Worm (Caenorhabditis elegans) whole organism, L4 larva: Measurements from ENCODE around the gene hsp-12.2.
A peak's percentile ranks its signal among the peaks of the same experiment; 100 is the strongest.

Experiments used
- F10B5.3 ChIP-seq: sonication (generic microtip); optimal IDR thresholded peaks from 2 replicates; lab custom pipeline; 2016; ENCODE audit warnings: mild to moderate bottlenecking, missing genetic modification characterization, missing compliant biosample characterization
- F44E2.7 ChIP-seq: fragments of 200-800 bp; sonication (Bioruptor generic); IDR thresholded peaks from 2 replicates; pipeline ENCODE4 v2.1.2; 2022; ENCODE audit warnings: missing genetic modification characterization, missing compliant biosample characterization
- F49E8.2 ChIP-seq: sonication (generic microtip); optimal IDR thresholded peaks from 2 replicates; lab custom pipeline; 2016; ENCODE audit warnings: missing compliant biosample characterization, mild to moderate bottlenecking, missing genetic modification characterization, borderline replicate concordance
- Y105C5A.15 ChIP-seq: fragments of 200-800 bp; sonication (Bioruptor generic); IDR thresholded peaks from 2 replicates; pipeline ENCODE4 v1.3.6; 2022; ENCODE audit warnings: missing genetic modification characterization, missing compliant biosample characterization
- Y48G9A.11 ChIP-seq: fragments of 200-800 bp; sonication (Bioruptor generic); IDR thresholded peaks from 2 replicates; pipeline ENCODE4 v1.3.6; 2022; ENCODE audit warnings: missing genetic modification reagents, missing genetic modification characterization, missing compliant biosample characterization
- ZK546.5 ChIP-seq, 2 experiments: sonication (generic microtip); optimal IDR thresholded peaks; 2 replicates each; lab custom pipeline; 2017; ENCODE audit warnings: missing biosample characterization in 2 of 2, missing genetic modification characterization in 2 of 2
- aha-1 ChIP-seq: fragments of 150-350 bp; peaks from one replicate; lab custom pipeline; 2014; ENCODE audit warnings: missing biosample characterization, missing genetic modification characterization
- aly-2 ChIP-seq: sonication (generic microtip); optimal IDR thresholded peaks from 2 replicates; lab custom pipeline; 2018; ENCODE audit warnings: missing biosample characterization, missing genetic modification characterization
- arid-1 ChIP-seq: fragments of 200-800 bp; sonication (Bioruptor generic); conservative IDR thresholded peaks from 2 replicates; pipeline ENCODE4 v1.3.6; 2022; ENCODE audit warnings: missing genetic modification reagents, missing genetic modification characterization, missing compliant biosample characterization
- attf-4 ChIP-seq: sonication (generic microtip); optimal IDR thresholded peaks from 3 replicates; lab custom pipeline; 2017; ENCODE audit warnings: missing biosample characterization, missing genetic modification characterization
- daf-16 ChIP-seq, 3 experiments: sonication (generic microtip); optimal IDR thresholded peaks; 2 replicates each; lab custom pipeline; 2016 to 2017; ENCODE audit warnings: missing genetic modification characterization in 3 of 3, missing genetic modification reagents in 3 of 3, mild to moderate bottlenecking in 2 of 3, missing compliant biosample characterization in 2 of 3, missing biosample characterization in 1 of 3, moderate library complexity in 1 of 3
- dmd-6 ChIP-seq: fragments of 200-800 bp; sonication (Bioruptor generic); IDR thresholded peaks from 2 replicates; pipeline ENCODE4 v1.3.6; 2022; ENCODE audit warnings: missing genetic modification reagents, missing genetic modification characterization, missing compliant biosample characterization
- dmd-9 ChIP-seq: fragments of 200-800 bp; sonication (Bioruptor generic); IDR thresholded peaks from 2 replicates; pipeline ENCODE4 v1.3.6; 2022; ENCODE audit warnings: missing genetic modification reagents, missing genetic modification characterization, missing compliant biosample characterization
- dpl-1 ChIP-seq: fragments of 150-350 bp; optimal IDR thresholded peaks from 2 replicates; lab custom pipeline; 2014; ENCODE audit warnings: missing biosample characterization, missing genetic modification reagents, missing genetic modification characterization
- dve-1 ChIP-seq: sonication (generic microtip); optimal IDR thresholded peaks from 2 replicates; lab custom pipeline; 2017; ENCODE audit warnings: antibody characterized with exemption, mild to moderate bottlenecking, missing genetic modification characterization, missing compliant biosample characterization; ENCODE audit not compliant: insufficient read depth
- egl-27 ChIP-seq: sonication (generic microtip); optimal IDR thresholded peaks from 3 replicates; lab custom pipeline; 2017; ENCODE audit warnings: missing biosample characterization, missing genetic modification reagents, missing genetic modification characterization
- fkh-10 ChIP-seq: fragments of 150-350 bp; optimal IDR thresholded peaks from 2 replicates; lab custom pipeline; 2014; ENCODE audit warnings: missing biosample characterization, missing genetic modification reagents, missing genetic modification characterization
- hif-1 ChIP-seq, 2 experiments: sonication (generic microtip); optimal IDR thresholded peaks; 2 replicates each; lab custom pipeline; 2016 to 2017; ENCODE audit warnings: missing compliant biosample characterization in 2 of 2, missing genetic modification characterization in 2 of 2, missing genetic modification reagents in 2 of 2, missing genotype in 2 of 2, mild to moderate bottlenecking in 1 of 2
- hlh-11 ChIP-seq: fragments of 200-800 bp; sonication (Bioruptor generic); optimal IDR thresholded peaks from 2 replicates; lab custom pipeline; 2018; ENCODE audit warnings: mild to moderate bottlenecking, missing genetic modification characterization, missing compliant biosample characterization
- hlh-30 ChIP-seq: sonication (generic microtip); optimal IDR thresholded peaks from 2 replicates; lab custom pipeline; 2017; ENCODE audit warnings: antibody characterized with exemption, mild to moderate bottlenecking, missing genetic modification characterization, missing compliant biosample characterization; ENCODE audit not compliant: insufficient read depth
- lsy-2 ChIP-seq, 2 experiments: fragments of 150-350 bp in 1 of 2; sonication (generic microtip) in 1 of 2; optimal IDR thresholded peaks; 2 replicates each; lab custom pipeline; 2014 to 2017; ENCODE audit warnings: missing biosample characterization in 2 of 2, missing genetic modification characterization in 2 of 2
- madf-5 ChIP-seq, 2 experiments: fragments of 200-800 bp; sonication (Bioruptor generic); IDR thresholded peaks; 2 replicates each; pipeline ENCODE4 v1.3.6; 2022; ENCODE audit warnings: missing compliant biosample characterization in 2 of 2, missing genetic modification characterization in 2 of 2
- mdl-1 ChIP-seq, 2 experiments: fragments of 150-350 bp in 1 of 2; sonication (generic microtip) in 1 of 2; optimal IDR thresholded peaks; 2 replicates each; lab custom pipeline; 2014 to 2017; ENCODE audit warnings: missing biosample characterization in 2 of 2, missing genetic modification characterization in 2 of 2
- mep-1 ChIP-seq: fragments of 150-350 bp; sonication (generic microtip); optimal IDR thresholded peaks from 3 replicates; lab custom pipeline; 2014; ENCODE audit warnings: missing biosample characterization, missing genetic modification characterization
- mxl-3 ChIP-seq: fragments of 200-800 bp; sonication (Bioruptor generic); optimal IDR thresholded peaks from 2 replicates; lab custom pipeline; 2018; ENCODE audit warnings: mild to moderate bottlenecking, missing genetic modification characterization, missing compliant biosample characterization
- nhr-11 ChIP-seq: fragments of 150-350 bp; optimal IDR thresholded peaks from 2 replicates; lab custom pipeline; 2014; ENCODE audit warnings: missing biosample characterization, missing genetic modification characterization
- nhr-25 ChIP-seq: sonication (generic microtip); optimal IDR thresholded peaks from 2 replicates; lab custom pipeline; 2017; ENCODE audit warnings: missing genetic modification characterization, mild to moderate bottlenecking, missing compliant biosample characterization, antibody characterized with exemption, moderate library complexity, borderline replicate concordance; ENCODE audit not compliant: insufficient read depth
- nhr-42 ChIP-seq: fragments of 200-800 bp; sonication (Bioruptor generic); IDR thresholded peaks from 2 replicates; pipeline ENCODE4 v1.3.6; 2022; ENCODE audit warnings: missing genetic modification characterization, missing compliant biosample characterization
- nhr-48 ChIP-seq: sonication (generic microtip); optimal IDR thresholded peaks from 2 replicates; lab custom pipeline; 2016; ENCODE audit warnings: mild to moderate bottlenecking, missing genetic modification characterization, missing compliant biosample characterization
- nhr-6 ChIP-seq: fragments of 150-350 bp; optimal IDR thresholded peaks from 2 replicates; lab custom pipeline; 2014; ENCODE audit warnings: missing biosample characterization, missing genetic modification characterization
- nhr-77 ChIP-seq: fragments of 150-350 bp; optimal IDR thresholded peaks from 2 replicates; lab custom pipeline; 2014; ENCODE audit warnings: missing biosample characterization, missing genetic modification characterization
- pqm-1 ChIP-seq: sonication (generic microtip); optimal IDR thresholded peaks from 2 replicates; lab custom pipeline; 2017; ENCODE audit warnings: missing biosample characterization, missing genetic modification characterization
- rbr-2 ChIP-seq: sonication (generic microtip); optimal IDR thresholded peaks from 2 replicates; lab custom pipeline; 2016; ENCODE audit warnings: missing genotype, missing genetic modification characterization, missing compliant biosample characterization
- saeg-2 ChIP-seq: fragments of 200-800 bp; sonication (Bioruptor generic); IDR thresholded peaks from 2 replicates; pipeline ENCODE4 v1.3.6; 2022; ENCODE audit warnings: missing genetic modification reagents, missing genetic modification characterization, missing compliant biosample characterization
- set-16 ChIP-seq: fragments of 200-800 bp; sonication (Bioruptor generic); IDR thresholded peaks from 2 replicates; pipeline ENCODE4 v1.3.6; 2022; ENCODE audit warnings: missing genetic modification reagents, missing genetic modification characterization, missing compliant biosample characterization
- skn-1 ChIP-seq: fragments of 150-350 bp; optimal IDR thresholded peaks from 2 replicates; lab custom pipeline; 2014; ENCODE audit warnings: missing biosample characterization, missing genetic modification characterization
- snpc-4 ChIP-seq: fragments of 150-350 bp; optimal IDR thresholded peaks from 2 replicates; lab custom pipeline; 2014; ENCODE audit warnings: missing biosample characterization, missing genetic modification characterization
- tag-97 ChIP-seq: fragments of 200-800 bp; sonication (Bioruptor generic); IDR thresholded peaks from 2 replicates; pipeline ENCODE4 v1.3.6; 2022; ENCODE audit warnings: missing genetic modification characterization, missing compliant biosample characterization
- unc-39 ChIP-seq: sonication (generic microtip); optimal IDR thresholded peaks from 2 replicates; lab custom pipeline; 2017; ENCODE audit warnings: missing biosample characterization, missing genetic modification characterization
- unc-62 ChIP-seq, 3 experiments: fragments of 150-350 bp in 1 of 3; sonication (generic microtip); optimal IDR thresholded peaks in 2 of 3; peaks in 1 of 3; 1 replicate in 1 of 3; 2 replicates in 2 of 3; lab custom pipeline; 2014 to 2017; ENCODE audit warnings: missing biosample characterization in 3 of 3, missing genetic modification characterization in 3 of 3, missing genetic modification reagents in 3 of 3, missing genotype in 1 of 3
- zip-11 ChIP-seq: fragments of 200-800 bp; sonication (Bioruptor generic); IDR thresholded peaks from 2 replicates; pipeline ENCODE4 v1.3.6; 2022; ENCODE audit warnings: missing genetic modification characterization, missing compliant biosample characterization

Gene hsp-12.2

DNA sequence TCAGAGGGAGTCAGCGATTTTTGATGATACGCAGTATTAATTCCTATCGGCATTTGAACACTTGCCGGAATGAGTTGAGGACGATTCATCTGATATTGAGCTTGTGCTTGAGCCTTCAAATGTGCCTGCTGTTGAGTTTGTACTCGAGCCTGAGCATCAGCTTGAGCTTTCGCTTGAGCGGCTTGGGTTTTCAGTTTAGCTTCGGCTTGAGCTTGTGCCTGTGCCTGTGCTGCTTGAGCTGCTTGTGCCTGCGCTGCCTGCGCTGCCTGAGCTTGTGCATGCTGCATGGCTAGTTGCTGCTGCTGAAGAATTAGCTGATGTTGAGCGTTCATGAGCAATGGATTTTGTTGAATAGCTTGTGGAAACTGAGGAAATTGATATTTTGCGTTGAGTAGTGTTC, 22.0 kb upstream of the hsp-12.2 start (continued):
- TF ChIP-seq nhr-25 (tag; lab: Kevin White, UChicago): no peak

- no peak for TF ChIP-seq nhr-48 (tag; lab: Kevin White, UChicago)
- peak; percentile 83 for TF ChIP-seq set-16 (GFP tag; lab: Robert Waterston, UW)
- TF ChIP-seq, all 104 proteins: peak for 1
These were observed 20.7 kb upstream of the hsp-12.2 start for ce11 chrIII:8117155-8117554.

DNA sequence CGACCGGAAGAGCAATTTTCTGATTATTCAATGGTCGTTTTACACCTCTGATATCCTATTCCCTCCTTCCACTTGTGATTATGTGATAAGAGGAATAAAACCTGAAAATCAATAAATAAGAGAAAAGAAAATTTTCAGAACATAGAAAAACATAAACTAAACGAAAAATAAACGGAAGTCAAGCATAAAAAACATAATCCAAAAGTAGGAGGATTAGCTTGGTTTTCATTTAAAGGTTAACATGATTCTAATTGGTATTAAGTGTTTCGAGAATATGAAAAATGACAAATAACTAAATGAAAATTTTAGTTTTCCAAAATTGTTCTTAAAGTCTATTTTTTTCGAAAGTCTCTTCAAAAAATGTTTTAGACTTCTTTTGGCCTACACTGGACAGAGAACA, 16.7 kb upstream of the hsp-12.2 start, which contains the start of gene gei-8:
Gene gei-8 (minus strand): TSS at position 101 of the 400 bp plus-strand sequence.
- TF ChIP-seq aha-1 (no peak), unc-62 (GFP tag; optimal IDR thresholded peaks at IDR 0.05 in 1 of 2; lab: Kevin White, UChicago) (peak in 1 of 2 experiments; percentile 17), unc-62 (tag; optimal IDR thresholded peaks at IDR 0.05; lab: Kevin White, UChicago) (no peak)

DNA sequence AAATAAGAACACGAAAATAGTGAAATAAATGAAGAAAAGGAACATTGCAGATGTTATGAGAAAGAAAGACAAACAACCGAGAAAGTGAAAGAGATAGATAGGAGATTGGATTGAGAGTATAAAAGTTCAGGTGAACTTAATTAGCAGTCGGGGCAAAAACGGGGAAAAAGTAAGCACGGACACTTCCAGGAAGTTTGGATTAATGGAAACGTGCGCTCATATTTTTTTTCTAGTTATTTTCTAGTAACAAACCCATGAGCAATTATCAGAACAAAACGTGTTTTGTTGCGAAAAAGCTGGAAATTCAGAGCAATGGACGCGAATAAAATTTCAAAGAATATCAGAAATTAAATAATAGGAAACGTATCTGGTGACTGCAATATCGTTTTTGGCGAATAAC, 16.0 kb upstream of the hsp-12.2 start:
- TF ChIP-seq aly-2 (tag; lab: Kevin White, UChicago) (no peak), skn-1 (tag; lab: Kevin White, UChicago) (no peak), dmd-9 (GFP tag; lab: Robert Waterston, UW) (no peak), hif-1 (tag; optimal IDR thresholded peaks at IDR 0.05; lab: Kevin White, UChicago) (no peak), F44E2.7 (GFP tag; lab: Robert Waterston, UW) (no peak), tag-97 (no peak), snpc-4 (tag; lab: Kevin White, UChicago) (no peak), ZK546.5 (tag; optimal IDR thresholded peaks at IDR 0.05; lab: Kevin White, UChicago) (no peak), madf-5 (GFP tag; IDR thresholded peaks at IDR 0.05; lab: Robert Waterston, UW) (no peak), nhr-11 (peak; percentile 6), F49E8.2 (tag; lab: Kevin White, UChicago) (no peak), Y105C5A.15 (no peak), lsy-2 (tag; optimal IDR thresholded peaks at IDR 0.05; lab: Kevin White, UChicago) (peak in 1 of 2 experiments; percentile 36), aha-1 (peak; percentile 51), arid-1 (GFP tag; lab: Robert Waterston, UW) (no peak)

DNA sequence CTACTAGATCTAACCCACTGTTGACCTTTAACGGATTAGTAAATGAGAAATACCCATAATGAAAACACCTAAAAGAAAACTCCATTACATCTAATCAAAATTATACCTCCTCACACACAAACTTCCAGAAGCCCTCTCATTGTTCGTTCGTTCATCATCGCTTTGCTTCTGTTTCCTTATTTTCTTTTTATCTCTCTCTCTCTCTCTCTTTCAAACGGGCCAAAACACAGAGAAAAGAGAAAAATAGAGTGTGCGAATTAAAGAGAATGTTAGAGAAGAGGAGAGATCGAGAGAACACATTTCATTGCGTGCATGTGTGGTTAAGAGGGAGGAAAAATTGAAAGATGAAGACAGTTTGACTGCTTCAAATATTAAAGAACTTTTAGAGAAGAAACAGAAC, 13.6 kb upstream of the hsp-12.2 start:
- TF ChIP-seq Y48G9A.11 (no peak), fkh-10 (GFP tag; lab: Kevin White, UChicago) (peak; percentile 44), saeg-2 (GFP tag; lab: Robert Waterston, UW) (no peak), dpl-1 (GFP tag; lab: Kevin White, UChicago) (no peak), dmd-6 (GFP tag; lab: Robert Waterston, UW) (peak; percentile 49), nhr-77 (peak; percentile 42), hlh-11 (tag; lab: Kevin White, UChicago) (peak; percentile 76), daf-16 (GFP tag; optimal IDR thresholded peaks at IDR 0.05; lab: Kevin White, UChicago) (no peak), daf-16 (tag; optimal IDR thresholded peaks at IDR 0.05; lab: Kevin White, UChicago) (peak; percentile 49), unc-39 (tag; lab: Kevin White, UChicago) (no peak), pqm-1 (tag; lab: Kevin White, UChicago) (peak; percentile 26), rbr-2 (tag; lab: Kevin White, UChicago) (peak; percentile 37), hif-1 (tag; optimal IDR thresholded peaks at IDR 0.05; lab: Kevin White, UChicago) (peak in 1 of 2 experiments; percentile 9), attf-4 (tag; lab: Kevin White, UChicago) (no peak), unc-62 (GFP tag; optimal IDR thresholded peaks at IDR 0.05 in 1 of 2; lab: Kevin White, UChicago) (peak in 1 of 2 experiments; percentile 52), unc-62 (tag; optimal IDR thresholded peaks at IDR 0.05; lab: Kevin White, UChicago) (no peak), nhr-6 (tag; lab: Kevin White, UChicago) (peak; percentile 40), mdl-1 (tag; optimal IDR thresholded peaks at IDR 0.05; lab: Kevin White, UChicago) (peak; percentile 38 to 89), nhr-48 (tag; lab: Kevin White, UChicago) (peak; percentile 15), nhr-42 (GFP tag; lab: Robert Waterston, UW) (no peak), zip-11 (GFP tag; lab: Robert Waterston, UW) (no peak), dve-1 (tag; lab: Kevin White, UChicago) (peak; percentile 85), mep-1 (peak; percentile 87), mxl-3 (peak; percentile 63), F10B5.3 (no peak), nhr-11 (peak; percentile 30), aha-1 (peak; percentile 86), egl-27 (tag; lab: Kevin White, UChicago) (no peak), nhr-25 (tag; lab: Kevin White, UChicago) (peak; percentile 36), hlh-30 (tag; lab: Kevin White, UChicago) (peak; percentile 70)
